Worm (Caenorhabditis elegans): ENCODE results near the gene F29F11.20.

F29F11.20 gene

ce11 chrV:10664271-10664670 lies 23.4 kb upstream of the F29F11.20 start:
- TF ChIP-seq nhr-71 (tag; optimal IDR thresholded peaks at IDR 0.05), result peak; percentile 56
- no peak for TF ChIP-seq egl-13 (tag; optimal IDR thresholded peaks at IDR 0.05)
- no peak for TF ChIP-seq irx-1 (tag; optimal IDR thresholded peaks at IDR 0.05)
- TF ChIP-seq pqm-1 (tag; optimal IDR thresholded peaks at IDR 0.05), result no peak
- TF ChIP-seq pax-3 (tag; optimal IDR thresholded peaks at IDR 0.05), result no peak
- TF ChIP-seq dsc-1 (tag; optimal IDR thresholded peaks at IDR 0.05), result no peak
- TF ChIP-seq fkh-8 (tag; optimal IDR thresholded peaks at IDR 0.05), result no peak
- no peak for TF ChIP-seq elt-3 (tag; optimal IDR thresholded peaks at IDR 0.05)
- no peak for TF ChIP-seq ces-1 (GFP tag; optimal IDR thresholded peaks at IDR 0.05)
- TF ChIP-seq unc-130 (tag; optimal IDR thresholded peaks at IDR 0.05), result peak; percentile 11
- TF ChIP-seq nhr-47 (tag; optimal IDR thresholded peaks at IDR 0.05), result no peak
- peak; percentile 63 for TF ChIP-seq pag-3 (tag; optimal IDR thresholded peaks at IDR 0.05; ENCODE audit: borderline replicate concordance, insufficient read depth)
- no peak for TF ChIP-seq elt-2 (tag; optimal IDR thresholded peaks at IDR 0.05)
- TF ChIP-seq fkh-10 (GFP tag; optimal IDR thresholded peaks at IDR 0.05), result no peak
- TF ChIP-seq Y116A8C.19 (tag; optimal IDR thresholded peaks at IDR 0.05; ENCODE audit: borderline replicate concordance), result no peak
- peak; percentile 69 for TF ChIP-seq rnt-1 (tag; optimal IDR thresholded peaks at IDR 0.05)
- peak; percentile 10 for TF ChIP-seq snu-23 (GFP tag; optimal IDR thresholded peaks at IDR 0.05)
- TF ChIP-seq nhr-76 (tag; optimal IDR thresholded peaks at IDR 0.05), result no peak
- no peak for TF ChIP-seq ztf-4 (tag; optimal IDR thresholded peaks at IDR 0.05)
- TF ChIP-seq tbx-2 (tag; optimal IDR thresholded peaks at IDR 0.05), result no peak
- peak in 1 of 2 experiments; percentile 33 for TF ChIP-seq lsy-2 (tag; optimal IDR thresholded peaks at IDR 0.05)
- peak; percentile 46 for TF ChIP-seq lin-14 (GFP tag; optimal IDR thresholded peaks at IDR 0.05)
- no peak for TF ChIP-seq C16A3.4 (tag; optimal IDR thresholded peaks at IDR 0.05)
- TF ChIP-seq C04F5.9 (tag; optimal IDR thresholded peaks at IDR 0.05), result no peak
- TF ChIP-seq mep-1 (tag; optimal IDR thresholded peaks at IDR 0.05), result peak; percentile 14
- TF ChIP-seq ceh-82 (tag; optimal IDR thresholded peaks at IDR 0.05), result no peak
- TF ChIP-seq zip-4 (GFP tag; optimal IDR thresholded peaks at IDR 0.05), result no peak
- no peak for TF ChIP-seq lir-3 (tag; optimal IDR thresholded peaks at IDR 0.05; ENCODE audit: poor library complexity)

- TF ChIP-seq efl-1 (optimal IDR thresholded peaks at IDR 0.05), result no peak
- peak in 1 of 2 experiments; percentile 23 for TF ChIP-seq efl-1 (GFP tag; optimal IDR thresholded peaks at IDR 0.05 in 1 of 2)
- TF ChIP-seq F16B12.6 (tag; optimal IDR thresholded peaks at IDR 0.05), result no peak
- TF ChIP-seq zag-1 (tag; optimal IDR thresholded peaks at IDR 0.05), result no peak
- TF ChIP-seq C04F5.9 (tag; optimal IDR thresholded peaks at IDR 0.05), result no peak
Measured at ce11 chrV:10667284-10667683, 20.4 kb upstream of the F29F11.20 start, which contains the start of gene twk-12. TSS of gene twk-12 (plus strand) at chrV:10667584.

- no peak for TF ChIP-seq nhr-12 (tag; optimal IDR thresholded peaks at IDR 0.05)
- TF ChIP-seq ztf-11 (tag; optimal IDR thresholded peaks at IDR 0.05), result no peak
- TF ChIP-seq aha-1 (tag; optimal IDR thresholded peaks at IDR 0.05), result no peak
- no peak for TF ChIP-seq mab-9 (GFP tag; IDR thresholded peaks at IDR 0.05)
- no peak for TF ChIP-seq skn-1 (tag; optimal IDR thresholded peaks at IDR 0.05)
- no peak for TF ChIP-seq tlp-1 (tag; optimal IDR thresholded peaks at IDR 0.05)
- TF ChIP-seq egl-27 (tag; optimal IDR thresholded peaks at IDR 0.05), result no peak
- TF ChIP-seq lir-3 (tag; optimal IDR thresholded peaks at IDR 0.05; ENCODE audit: poor library complexity), result no peak
- TF ChIP-seq nhr-20 (tag; optimal IDR thresholded peaks at IDR 0.05), result no peak
- TF ChIP-seq nhr-28 (tag; optimal IDR thresholded peaks at IDR 0.05), result no peak
- no peak for TF ChIP-seq unc-62 (GFP tag; optimal IDR thresholded peaks at IDR 0.05)
- TF ChIP-seq ces-1 (GFP tag; optimal IDR thresholded peaks at IDR 0.05), result no peak
- no peak for TF ChIP-seq egl-13 (tag; optimal IDR thresholded peaks at IDR 0.05)
- TF ChIP-seq lin-35 (GFP tag; optimal IDR thresholded peaks at IDR 0.05), result no peak
- no peak for TF ChIP-seq pax-3 (tag; optimal IDR thresholded peaks at IDR 0.05)
Measured at ce11 chrV:10670817-10671216, 16.9 kb upstream of the F29F11.20 start.

Measured in whole organism, L1 larva.